Worm (Caenorhabditis elegans) whole organism, midembryonic: ENCODE results near the gene vha-9.

ENCODE experiments used
- T22C8.4 ChIP-seq: fragments of 200-800 bp; sonication (Bioruptor generic); IDR thresholded peaks from 2 replicates; pipeline ENCODE4 v1.3.6; 2022; ENCODE audit warnings: missing genetic modification characterization, missing compliant biosample characterization
- cog-1 ChIP-seq: sonication (generic microtip); optimal IDR thresholded peaks from 2 replicates; lab custom pipeline; 2016; ENCODE audit warnings: missing genetic modification characterization, missing compliant biosample characterization
- flt-1 ChIP-seq: fragments of 200-800 bp; sonication (Bioruptor generic); IDR thresholded peaks from 2 replicates; pipeline ENCODE4 v1.3.6; 2022; ENCODE audit warnings: missing genetic modification characterization, missing compliant biosample characterization
- klf-2 ChIP-seq: fragments of 200-800 bp; sonication (Bioruptor generic); conservative IDR thresholded peaks from 2 replicates; pipeline ENCODE4 v1.3.6; 2022; ENCODE audit warnings: missing genetic modification reagents, missing genetic modification characterization, missing compliant biosample characterization
- med-1 ChIP-seq: sonication (generic microtip); optimal IDR thresholded peaks from 2 replicates; lab custom pipeline; 2017; ENCODE audit warnings: missing genetic modification characterization, mild to moderate bottlenecking, missing compliant biosample characterization, antibody characterized with exemption, missing genetic modification reagents; ENCODE audit not compliant: insufficient read depth
- ref-1 ChIP-seq: fragments of 200-800 bp; sonication (Bioruptor generic); conservative IDR thresholded peaks from 2 replicates; pipeline ENCODE4 v1.3.6; 2022; ENCODE audit warnings: missing genetic modification reagents, missing genetic modification characterization, missing compliant biosample characterization
- tab-1 ChIP-seq: fragments of 200-800 bp; sonication (Bioruptor generic); IDR thresholded peaks from 2 replicates; pipeline ENCODE4 v1.3.6; 2022; ENCODE audit warnings: missing genetic modification characterization, missing compliant biosample characterization
- ztf-23 ChIP-seq: fragments of 200-800 bp; sonication (Bioruptor generic); IDR thresholded peaks from 2 replicates; pipeline ENCODE4 v1.3.6; 2022; ENCODE audit warnings: missing genetic modification reagents, missing genetic modification characterization, missing compliant biosample characterization
- ztf-29 ChIP-seq: fragments of 200-800 bp; sonication (Bioruptor generic); IDR thresholded peaks from 2 replicates; pipeline ENCODE4 v1.3.6; 2022; ENCODE audit warnings: missing genetic modification reagents, missing genetic modification characterization, missing compliant biosample characterization

Gene vha-9

DNA sequence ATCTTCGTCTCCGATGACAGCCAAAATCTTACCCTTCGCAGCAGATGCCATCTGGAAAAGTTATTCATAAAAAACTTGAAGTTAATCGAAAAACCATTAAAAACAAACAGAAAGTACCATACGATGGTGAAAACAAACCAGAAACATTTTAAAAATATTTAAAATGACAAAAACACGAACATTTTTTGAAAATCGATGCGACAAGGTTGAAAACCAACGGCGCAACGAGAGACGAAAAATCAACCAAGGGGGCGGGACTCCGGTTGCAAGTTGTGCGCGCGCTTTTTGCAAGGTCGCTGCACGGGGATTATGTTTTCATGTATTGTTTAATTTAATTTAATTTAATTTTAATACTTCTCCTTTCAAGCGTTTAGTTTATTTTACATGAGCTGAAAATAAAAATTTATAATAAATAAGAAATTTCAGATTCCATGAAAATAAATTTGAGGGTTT lies at the start of gene vha-9:
Gene vha-9, minus strand, starts transcription at position 51 of the 453 bp plus-strand sequence.
- TF ChIP-seq flt-1 (GFP tag; lab: Robert Waterston, UW) (no peak), ztf-29 (no peak), cog-1 (peak; percentile 7), T22C8.4 (GFP tag; lab: Robert Waterston, UW) (no peak), tab-1 (GFP tag; lab: Robert Waterston, UW) (no peak), med-1 (peak; percentile 62)

DNA sequence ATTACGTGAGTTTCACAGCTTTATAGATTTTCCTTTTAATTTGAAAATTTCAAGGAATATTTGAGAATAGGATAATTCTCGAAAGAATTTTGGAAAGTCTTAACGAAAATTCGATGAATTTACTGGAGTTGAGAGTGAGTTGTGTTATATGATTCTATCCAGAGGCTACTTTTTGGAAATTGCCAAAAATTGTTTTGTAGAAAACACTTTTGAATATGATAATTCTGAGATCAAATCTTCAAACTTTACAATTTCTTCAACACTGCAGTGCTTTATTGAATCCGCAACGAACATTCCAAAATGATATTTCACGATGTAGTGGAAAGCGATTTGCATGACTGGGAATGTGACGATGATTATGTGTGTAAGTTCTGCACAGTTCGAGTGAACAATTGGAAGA lies 48.5 kb upstream of the vha-9 start, which contains the start of gene C07E3.8:
Gene C07E3.8, plus strand, starts transcription at position 301 of the 400 bp plus-strand sequence.
- no peak for TF ChIP-seq tab-1 (GFP tag; lab: Robert Waterston, UW)
- TF ChIP-seq med-1 = no peak
- TF ChIP-seq flt-1 (GFP tag; lab: Robert Waterston, UW) = no peak
- TF ChIP-seq ztf-29 = no peak
- no peak for TF ChIP-seq cog-1
- no peak for TF ChIP-seq T22C8.4 (GFP tag; lab: Robert Waterston, UW)
- TF ChIP-seq ztf-23 (GFP tag; lab: Robert Waterston, UW) = no peak
- TF ChIP-seq klf-2 (GFP tag; lab: Robert Waterston, UW) = no peak
- no peak for TF ChIP-seq ref-1 (GFP tag; lab: Robert Waterston, UW)

DNA sequence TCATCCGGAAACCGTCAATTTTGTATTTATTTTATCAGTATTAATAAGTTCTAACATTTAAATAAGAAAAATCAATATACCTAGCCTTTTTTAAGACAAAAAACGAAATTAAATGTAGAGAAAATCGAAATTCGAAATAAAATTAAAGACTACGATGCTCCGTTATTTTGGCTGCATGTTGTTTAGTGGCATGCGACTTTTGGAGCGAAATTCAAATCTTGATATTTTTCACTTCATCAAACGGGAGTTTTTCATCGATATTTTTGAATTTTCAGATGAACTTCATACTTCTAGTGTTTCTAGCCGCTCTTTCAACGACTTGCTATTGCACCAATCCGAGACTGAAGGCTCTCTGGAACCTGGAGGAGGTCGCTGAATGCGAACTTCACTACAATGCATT lies 47.0 kb upstream of the vha-9 start, which contains the start of gene C07E3.9:
Gene C07E3.9, plus strand, starts transcription at position 270 of the 400 bp plus-strand sequence.
- TF ChIP-seq ztf-23 (GFP tag; lab: Robert Waterston, UW) (no peak), klf-2 (GFP tag; lab: Robert Waterston, UW) (no peak), med-1 (no peak), ztf-29 (no peak), ref-1 (GFP tag; lab: Robert Waterston, UW) (no peak), T22C8.4 (GFP tag; lab: Robert Waterston, UW) (no peak), tab-1 (GFP tag; lab: Robert Waterston, UW) (no peak), cog-1 (no peak), flt-1 (GFP tag; lab: Robert Waterston, UW) (no peak)

DNA sequence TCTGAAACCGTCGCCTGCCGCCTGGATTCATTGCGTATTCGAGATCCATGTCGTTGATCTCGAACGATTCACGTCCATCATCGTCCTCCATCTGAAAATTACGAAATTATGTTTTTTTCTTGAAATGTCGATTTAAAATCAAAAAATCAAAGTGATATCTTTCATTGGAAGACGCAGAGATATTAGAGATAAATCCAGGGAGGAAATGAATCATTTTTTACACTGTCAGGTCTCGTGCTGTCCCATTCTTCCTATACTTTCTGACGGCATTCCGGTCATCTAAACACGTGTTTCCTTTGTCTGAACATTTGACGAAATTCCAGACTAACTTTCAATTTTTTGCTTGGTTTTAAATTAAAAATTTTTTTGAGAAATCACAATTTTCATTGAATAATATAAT lies 46.4 kb upstream of the vha-9 start, which contains the start of gene stip-1:
Gene stip-1, minus strand, starts transcription at position 98 of the 400 bp plus-strand sequence.
- TF ChIP-seq ztf-29 (no peak), klf-2 (GFP tag; lab: Robert Waterston, UW) (no peak), T22C8.4 (GFP tag; lab: Robert Waterston, UW) (no peak), med-1 (no peak), ref-1 (GFP tag; lab: Robert Waterston, UW) (no peak), flt-1 (GFP tag; lab: Robert Waterston, UW) (no peak), tab-1 (GFP tag; lab: Robert Waterston, UW) (no peak), cog-1 (no peak), ztf-23 (GFP tag; lab: Robert Waterston, UW) (no peak)

DNA sequence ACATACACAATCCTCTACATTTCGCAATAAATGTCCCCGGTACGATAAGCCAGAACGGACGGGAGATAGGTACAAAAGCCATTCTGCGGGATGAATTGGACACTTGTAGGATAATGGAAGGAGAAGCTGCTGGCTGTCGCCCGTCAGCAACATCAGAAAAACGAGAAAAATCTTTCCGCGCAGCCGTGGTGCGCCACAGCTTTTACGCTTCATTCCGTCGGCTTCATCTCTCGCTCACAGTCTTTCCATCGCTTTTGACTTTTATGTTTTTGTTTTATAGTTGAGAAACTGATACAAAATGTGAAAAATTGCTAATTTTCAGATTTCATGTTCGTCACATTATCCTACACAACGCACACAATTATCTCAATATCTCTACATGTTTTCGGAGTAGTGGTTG lies 42.6 kb upstream of the vha-9 start, which contains the start of gene C07E3.10:
Gene C07E3.10, plus strand, starts transcription at position 301 of the 400 bp plus-strand sequence.
- no peak for TF ChIP-seq ref-1 (GFP tag; lab: Robert Waterston, UW)
- TF ChIP-seq flt-1 (GFP tag; lab: Robert Waterston, UW) = peak; percentile 10; the same call in 1 of the 2 replicates

DNA sequence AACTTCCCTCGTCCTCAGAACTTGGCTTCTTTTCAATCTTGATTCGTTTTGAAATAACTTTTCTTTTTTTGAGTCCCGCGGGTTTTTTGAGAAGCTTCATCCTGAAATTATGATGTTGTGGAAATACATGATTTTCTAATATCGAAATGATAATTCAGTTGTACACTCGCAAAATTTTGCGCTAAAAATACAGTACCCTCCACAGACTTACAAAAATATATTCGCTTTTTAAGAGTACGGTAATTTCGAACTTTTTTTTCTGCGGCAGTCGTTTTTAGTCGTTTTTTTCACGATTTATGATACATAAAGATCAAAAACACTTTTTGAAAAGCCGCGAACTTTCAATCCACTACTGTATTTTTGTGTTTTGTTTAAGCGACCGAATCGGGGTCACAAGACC lies 41.5 kb upstream of the vha-9 start, which contains the start of gene pro-2:
Gene pro-2, minus strand, starts transcription at position 101 of the 400 bp plus-strand sequence.
- TF ChIP-seq klf-2 (GFP tag; lab: Robert Waterston, UW) (no peak), med-1 (no peak), tab-1 (GFP tag; lab: Robert Waterston, UW) (no peak), ztf-23 (GFP tag; lab: Robert Waterston, UW) (no peak), flt-1 (GFP tag; lab: Robert Waterston, UW) (no peak), ref-1 (GFP tag; lab: Robert Waterston, UW) (no peak), ztf-29 (no peak), T22C8.4 (GFP tag; lab: Robert Waterston, UW) (no peak), cog-1 (no peak)

DNA sequence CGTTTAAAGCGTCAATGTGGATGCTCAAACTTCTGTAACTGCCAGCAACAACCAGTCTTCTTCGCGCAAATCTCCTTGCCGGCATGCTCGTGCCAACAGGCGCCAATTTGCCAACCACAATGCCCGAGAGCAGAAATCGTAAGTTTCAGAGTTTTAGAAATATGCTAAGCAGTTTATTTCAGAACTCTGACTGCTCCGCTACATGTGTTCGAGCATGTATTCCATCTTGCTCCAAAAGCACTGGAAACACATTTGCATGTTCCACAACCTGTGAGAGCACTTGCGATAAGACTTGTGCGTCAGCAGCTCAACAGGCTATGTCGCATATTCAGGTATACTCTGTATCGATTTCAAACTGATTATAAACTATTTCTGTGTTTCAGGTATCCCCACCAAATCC lies 26.2 kb upstream of the vha-9 start:
- TF ChIP-seq klf-2 (GFP tag; lab: Robert Waterston, UW) (no peak), ref-1 (GFP tag; lab: Robert Waterston, UW) (no peak), flt-1 (GFP tag; lab: Robert Waterston, UW) (no peak), tab-1 (GFP tag; lab: Robert Waterston, UW) (no peak), T22C8.4 (GFP tag; lab: Robert Waterston, UW) (no peak), ztf-29 (no peak), med-1 (no peak), cog-1 (no peak), ztf-23 (GFP tag; lab: Robert Waterston, UW) (no peak)

DNA sequence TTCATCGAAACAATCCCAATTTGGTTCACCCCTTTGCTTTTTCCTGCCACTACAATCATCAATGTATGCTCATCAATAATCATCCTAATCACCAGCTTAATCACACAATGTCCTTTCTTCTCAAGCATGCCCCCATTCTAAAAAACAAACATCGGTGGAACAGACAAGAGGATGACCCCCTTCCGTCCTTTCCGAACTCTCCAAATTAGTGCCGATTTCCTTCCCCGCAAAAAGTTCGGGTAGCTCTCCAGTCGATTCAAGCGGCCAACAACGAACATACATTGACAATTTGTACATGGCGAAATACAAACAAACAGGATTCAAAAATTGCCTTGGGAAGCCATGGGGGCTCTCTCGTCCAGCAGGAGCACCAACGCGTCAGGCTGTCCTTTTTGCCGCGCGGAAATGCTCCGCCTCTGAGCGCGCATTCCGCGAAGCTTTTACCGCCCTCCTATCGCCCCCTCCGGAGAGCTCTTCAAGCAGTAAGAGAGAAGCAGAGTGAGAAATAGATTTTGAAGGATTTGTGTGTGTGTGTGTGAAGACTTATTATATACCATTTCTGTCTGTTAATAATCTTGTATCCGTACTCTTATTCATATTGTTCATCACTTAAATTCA lies 22.2 kb upstream of the vha-9 start, which contains the start of gene appg-1:
Gene appg-1, plus strand, starts transcription at position 427 of the 618 bp plus-strand sequence.
- TF ChIP-seq ztf-29 (no peak), tab-1 (GFP tag; lab: Robert Waterston, UW) (no peak), med-1 (no peak), ref-1 (GFP tag; lab: Robert Waterston, UW) (no peak), flt-1 (GFP tag; lab: Robert Waterston, UW) (no peak), ztf-23 (GFP tag; lab: Robert Waterston, UW) (no peak), T22C8.4 (GFP tag; lab: Robert Waterston, UW) (no peak), klf-2 (GFP tag; lab: Robert Waterston, UW) (no peak), cog-1 (no peak)

DNA sequence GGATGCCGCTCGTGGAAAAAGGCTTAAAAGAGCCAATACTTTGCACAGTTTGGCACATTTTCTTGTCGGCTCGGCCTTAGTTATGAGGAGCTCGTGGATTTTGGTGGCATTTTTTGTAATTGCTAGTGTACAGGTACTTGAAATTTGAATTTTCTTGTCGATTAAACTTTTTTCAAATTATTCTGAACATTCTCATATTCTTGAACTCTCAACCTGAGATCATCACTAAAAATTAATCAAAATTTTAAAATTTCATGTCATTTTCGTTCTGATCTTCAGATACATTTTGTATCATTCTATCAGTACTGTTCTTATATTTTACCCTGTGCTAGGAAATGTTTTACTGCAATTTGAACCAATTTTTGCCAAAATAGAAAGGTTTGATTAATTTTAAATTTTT lies 17.9 kb upstream of the vha-9 start, which contains the start of gene idpp-4:
Gene idpp-4, plus strand, starts transcription at position 51 of the 400 bp plus-strand sequence.
- TF ChIP-seq cog-1 (no peak), ztf-23 (GFP tag; lab: Robert Waterston, UW) (no peak), tab-1 (GFP tag; lab: Robert Waterston, UW) (no peak), ref-1 (GFP tag; lab: Robert Waterston, UW) (no peak), T22C8.4 (GFP tag; lab: Robert Waterston, UW) (no peak), med-1 (no peak), klf-2 (GFP tag; lab: Robert Waterston, UW) (no peak), ztf-29 (no peak), flt-1 (GFP tag; lab: Robert Waterston, UW) (no peak)
